Worm (Caenorhabditis elegans): ENCODE data around the gene marc-1.

DNA sequence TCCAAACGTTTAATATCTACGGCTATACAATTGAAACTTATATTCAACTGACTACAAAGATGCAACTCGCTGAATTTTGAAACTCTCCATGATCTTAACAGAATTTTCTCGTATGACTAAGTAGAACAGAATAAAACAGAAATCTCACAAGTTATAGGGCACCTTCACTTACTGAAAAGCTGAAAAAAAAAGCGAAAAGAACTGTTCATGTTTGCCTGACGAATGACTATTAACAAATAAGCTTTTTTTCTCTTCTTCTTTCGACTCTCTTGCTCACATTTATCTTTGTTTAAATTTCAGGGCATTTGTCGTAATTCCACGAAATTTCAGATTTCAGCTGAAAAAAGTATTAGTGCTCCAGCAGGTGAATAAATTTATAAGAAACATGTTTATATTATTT is 36.7 kb upstream of the marc-1 start, which contains the start of gene xbx-6:
- TF ChIP-seq flt-1 (GFP tag; IDR thresholded peaks at IDR 0.05) (no peak), tab-1 (GFP tag; IDR thresholded peaks at IDR 0.05) (no peak), cog-1 (tag; optimal IDR thresholded peaks at IDR 0.05) (no peak), med-1 (GFP tag; optimal IDR thresholded peaks at IDR 0.05; ENCODE audit: insufficient read depth) (no peak), T22C8.4 (GFP tag; IDR thresholded peaks at IDR 0.05) (no peak), ref-1 (GFP tag; conservative IDR thresholded peaks at IDR 0.05) (no peak), ztf-29 (GFP tag; IDR thresholded peaks at IDR 0.05) (no peak), klf-2 (GFP tag; conservative IDR thresholded peaks at IDR 0.05) (no peak), ztf-23 (GFP tag; IDR thresholded peaks at IDR 0.05) (no peak)
